Worm (Caenorhabditis elegans) whole organism, L1 larva: ENCODE results near the gene dpr-1.

Source experiments
- aha-1 ChIP-seq: fragments of 150-350 bp; optimal IDR thresholded peaks from 2 replicates; lab custom pipeline; 2014; ENCODE audit warnings: missing biosample characterization, missing genetic modification characterization
- efl-1 ChIP-seq, 4 experiments: fragments of 150-350 bp; optimal IDR thresholded peaks in 3 of 4; peaks in 1 of 4; 1 replicate in 1 of 4; 2 replicates in 3 of 4; lab custom pipeline; 2014; ENCODE audit warnings: missing biosample characterization in 2 of 4, missing genetic modification characterization in 2 of 4, missing genetic modification reagents in 2 of 4
- efl-3 ChIP-seq: fragments of 200-800 bp; sonication (Bioruptor generic); optimal IDR thresholded peaks from 2 replicates; lab custom pipeline; 2018; ENCODE audit warnings: mild to moderate bottlenecking, missing genetic modification characterization, missing compliant biosample characterization
- egl-27 ChIP-seq, 2 experiments: fragments of 150-350 bp in 1 of 2; sonication (generic microtip); optimal IDR thresholded peaks; 3 replicates each; lab custom pipeline; 2017 to 2018; ENCODE audit warnings: missing biosample characterization in 2 of 2, missing genetic modification characterization in 2 of 2, missing genetic modification reagents in 2 of 2
- elt-2 ChIP-seq: sonication (generic microtip); optimal IDR thresholded peaks from 2 replicates; lab custom pipeline; 2016; ENCODE audit warnings: missing genetic modification characterization, mild to moderate bottlenecking, inconsistent platforms, missing compliant biosample characterization, missing genetic modification reagents
- mdl-1 ChIP-seq, 2 experiments: fragments of 150-350 bp; optimal IDR thresholded peaks; 2 replicates each; lab custom pipeline; 2014 to 2017; ENCODE audit warnings: missing biosample characterization in 2 of 2, missing genetic modification characterization in 2 of 2, inconsistent platforms in 1 of 2
- nhr-12 ChIP-seq: sonication (generic microtip); optimal IDR thresholded peaks from 2 replicates; lab custom pipeline; 2017; ENCODE audit warnings: missing biosample characterization, missing genetic modification characterization
- nhr-28 ChIP-seq: fragments of 150-350 bp; optimal IDR thresholded peaks from 2 replicates; lab custom pipeline; 2014; ENCODE audit warnings: missing biosample characterization, missing genetic modification characterization
- pqm-1 ChIP-seq: sonication (generic microtip); optimal IDR thresholded peaks from 3 replicates; lab custom pipeline; 2017; ENCODE audit warnings: missing biosample characterization, missing genetic modification characterization
- unc-62 ChIP-seq: fragments of 150-350 bp; optimal IDR thresholded peaks from 2 replicates; lab custom pipeline; 2014; ENCODE audit warnings: missing biosample characterization, missing genetic modification reagents, missing genetic modification characterization
- ztf-11 ChIP-seq, 2 experiments: sonication (generic microtip); optimal IDR thresholded peaks; 2 replicates each; lab custom pipeline; 2016 to 2017; ENCODE audit warnings: missing genetic modification characterization in 2 of 2, missing biosample characterization in 1 of 2, missing compliant biosample characterization in 1 of 2

DNA sequence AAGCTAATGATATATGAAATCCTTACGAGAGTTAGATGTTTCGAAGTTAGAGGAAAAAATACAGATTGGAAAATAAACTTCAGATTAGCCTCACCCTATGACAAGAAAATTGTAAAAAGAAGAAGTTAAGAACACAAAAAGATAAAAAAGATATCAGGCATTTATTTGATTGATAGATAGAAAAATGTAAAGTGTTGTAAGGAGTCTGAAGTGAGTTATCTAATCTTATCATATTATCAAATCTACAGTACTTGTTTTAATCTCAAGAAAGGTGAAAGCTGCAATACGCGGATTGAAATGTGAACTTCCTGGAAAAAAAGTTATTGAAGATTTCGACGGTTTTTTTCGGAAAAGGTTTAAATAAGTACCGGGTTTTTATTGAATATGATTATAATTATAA, 6.6 kb downstream of the dpr-1 start:
- TF ChIP-seq egl-27 (tag; optimal IDR thresholded peaks at IDR 0.05; lab: Kevin White, UChicago) (no peak), unc-62 (GFP tag; lab: Kevin White, UChicago) (no peak), elt-2 (tag; lab: Kevin White, UChicago) (no peak), efl-3 (no peak), nhr-12 (tag; lab: Kevin White, UChicago) (no peak), aha-1 (tag; lab: Kevin White, UChicago) (no peak), pqm-1 (tag; lab: Kevin White, UChicago) (no peak), ztf-11 (tag; optimal IDR thresholded peaks at IDR 0.05; lab: Kevin White, UChicago) (no peak), mdl-1 (tag; optimal IDR thresholded peaks at IDR 0.05; lab: Kevin White, UChicago) (no peak), efl-1 (optimal IDR thresholded peaks at IDR 0.05; lab: Kevin White, UChicago) (no peak), efl-1 (GFP tag; optimal IDR thresholded peaks at IDR 0.05 in 1 of 2; lab: Kevin White, UChicago) (no peak), nhr-28 (no peak)
